Fruit fly (Drosophila melanogaster) Kc167 (cell line): ENCODE results near the gene CG6865.

ENCODE experiments used
- Myc ChIP-seq: fragments of >200 bp; optimal IDR thresholded peaks from 2 replicates; lab custom pipeline; 2017; ENCODE audit warnings: missing external identifiers
- Sin3A ChIP-seq: fragments of >200 bp; optimal IDR thresholded peaks from 2 replicates; lab custom pipeline; 2018; ENCODE audit warnings: missing external identifiers
- h ChIP-seq: fragments of >200 bp; optimal IDR thresholded peaks from 3 replicates; lab custom pipeline; 2018; ENCODE audit warnings: missing external identifiers
- psq ChIP-seq: fragments of >200 bp; optimal IDR thresholded peaks from 2 replicates; lab custom pipeline; 2017; ENCODE audit warnings: missing external identifiers

DNA sequence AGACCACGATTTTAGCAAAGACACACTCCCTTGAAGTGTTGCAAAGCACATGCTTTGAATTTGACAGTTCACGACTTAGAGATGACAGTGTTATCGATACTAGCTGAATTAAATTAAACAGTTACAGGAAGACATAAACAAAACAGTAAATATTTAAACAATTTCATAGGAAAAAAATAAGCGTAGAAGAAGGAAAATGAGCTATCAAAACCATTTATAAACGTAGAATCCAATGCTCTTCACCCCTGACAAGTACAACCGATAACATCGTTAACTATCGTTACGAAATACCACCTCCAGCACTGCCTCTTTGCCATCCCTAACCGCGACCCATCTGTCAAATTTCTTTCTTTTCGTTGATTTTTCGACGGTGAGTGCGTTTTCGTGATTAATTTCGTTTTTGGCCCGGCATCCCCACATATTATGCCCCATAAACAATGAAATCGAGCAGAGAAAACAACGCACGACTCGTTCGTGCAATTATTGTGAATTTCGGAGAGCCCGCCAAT is 35.4 kb downstream of the CG6865 start, which contains the start of gene RpL26:
- no peak for TF ChIP-seq Sin3A (lab: Kevin White, UChicago)
- no peak for TF ChIP-seq Myc (lab: Kevin White, UChicago)
- TF ChIP-seq h, result no peak
- no peak for TF ChIP-seq psq (lab: Kevin White, UChicago)
